6 worm cellular contexts compared by ENCODE assay signal in the genomic region with DNA sequence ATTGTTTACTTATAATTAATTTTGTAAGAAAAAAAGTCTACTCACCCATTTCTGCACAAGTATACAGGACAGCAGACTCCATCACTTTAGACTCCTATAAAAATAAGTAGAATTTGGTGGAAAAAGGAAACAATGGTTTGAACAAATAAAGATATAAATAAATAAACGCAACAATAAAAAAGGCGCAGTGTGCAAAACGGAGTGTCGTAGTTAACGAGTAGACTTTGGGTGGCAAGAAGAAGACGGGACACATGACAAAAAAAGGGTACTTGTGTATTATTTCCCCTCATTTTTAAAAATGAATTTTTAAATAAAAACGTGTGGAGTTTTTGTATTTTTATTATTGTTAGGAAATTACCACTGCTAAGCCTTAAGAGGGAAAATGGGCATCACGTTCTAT.
TF ChIP-seq lines count a peak whose summit lies in the region.

TSS of gene F59D12.5 (minus strand) at position 94 of the 400 bp plus-strand sequence.

TF ChIP-seq in whole organism, L1 larva, 84 proteins besides CTCF, POLR2A, EP300 and RAD21 (continues in another document):
- TF ChIP-seq egl-13 (tag; optimal IDR thresholded peaks at IDR 0.05; lab: Kevin White, UChicago) (no peak), isw-1 (GFP tag; IDR thresholded peaks at IDR 0.05; lab: Robert Waterston, UW) (no peak), hlh-4 (tag; optimal IDR thresholded peaks at IDR 0.05; lab: Kevin White, UChicago) (no peak), elt-2 (tag; optimal IDR thresholded peaks at IDR 0.05; lab: Kevin White, UChicago) (no peak), sup-37 (GFP tag; optimal IDR thresholded peaks at IDR 0.05; lab: Kevin White, UChicago) (no peak), lin-15B (tag; optimal IDR thresholded peaks at IDR 0.05; lab: Kevin White, UChicago) (no peak), efl-1 (optimal IDR thresholded peaks at IDR 0.05; lab: Kevin White, UChicago) (no peak), efl-1 (GFP tag; optimal IDR thresholded peaks at IDR 0.05 in 1 of 2; lab: Kevin White, UChicago) (no peak), ama-1 (optimal IDR thresholded peaks at IDR 0.05; lab: Kevin White, UChicago) (no peak), lin-14 (GFP tag; optimal IDR thresholded peaks at IDR 0.05; lab: Kevin White, UChicago) (peak; percentile 44), pax-3 (tag; optimal IDR thresholded peaks at IDR 0.05; lab: Kevin White, UChicago) (no peak), unc-98 (GFP tag; IDR thresholded peaks at IDR 0.05; lab: Robert Waterston, UW) (no peak), unc-62 (GFP tag; optimal IDR thresholded peaks at IDR 0.05; lab: Kevin White, UChicago) (no peak), unc-30 (tag; optimal IDR thresholded peaks at IDR 0.05; lab: Kevin White, UChicago) (no peak), sptf-1 (tag; optimal IDR thresholded peaks at IDR 0.05; lab: Kevin White, UChicago) (no peak)

TF ChIP-seq in whole organism, L2 larva, 48 proteins besides CTCF, POLR2A, EP300 and RAD21:
- TF ChIP-seq C34F6.9 (tag; optimal IDR thresholded peaks at IDR 0.05; lab: Kevin White, UChicago) = peak; percentile 35
- TF ChIP-seq lsy-2 (tag; optimal IDR thresholded peaks at IDR 0.05; lab: Kevin White, UChicago) = peak in 1 of 2 experiments; percentile 11
- peak; percentile 1 for TF ChIP-seq sma-9 (GFP tag; optimal IDR thresholded peaks at IDR 0.05; lab: Kevin White, UChicago)
- no peak for TF ChIP-seq sma-9 (tag; optimal IDR thresholded peaks at IDR 0.05; lab: Kevin White, UChicago)
- TF ChIP-seq ceh-82 (tag; optimal IDR thresholded peaks at IDR 0.05; lab: Kevin White, UChicago) = no peak
- peak; percentile 45 for TF ChIP-seq unc-55 (GFP tag; optimal IDR thresholded peaks at IDR 0.05; lab: Kevin White, UChicago)

TF ChIP-seq in whole organism, L3 larva, 47 proteins besides CTCF, POLR2A, EP300 and RAD21:
- TF ChIP-seq ceh-9 (tag; optimal IDR thresholded peaks at IDR 0.05; lab: Kevin White, UChicago) (no peak), pha-4 (tag; optimal IDR thresholded peaks at IDR 0.05; lab: Kevin White, UChicago) (peak; percentile 78), egl-5 (tag; optimal IDR thresholded peaks at IDR 0.05; lab: Kevin White, UChicago) (peak; percentile 9), jun-1 (tag; optimal IDR thresholded peaks at IDR 0.05; lab: Kevin White, UChicago) (no peak), nfya-1 (tag; optimal IDR thresholded peaks at IDR 0.05; lab: Kevin White, UChicago; ENCODE audit: insufficient read depth) (peak; percentile 35)

TF ChIP-seq in whole organism, L4 larva, 104 proteins besides CTCF, POLR2A, EP300 and RAD21:
- TF ChIP-seq snpc-1.2 (GFP tag; IDR thresholded peaks at IDR 0.05; lab: Robert Waterston, UW) (no peak), hlh-30 (tag; optimal IDR thresholded peaks at IDR 0.05; lab: Kevin White, UChicago; ENCODE audit: insufficient read depth) (peak; percentile 67), lsy-2 (tag; optimal IDR thresholded peaks at IDR 0.05; lab: Kevin White, UChicago) (peak in 1 of 2 experiments; percentile 16), php-3 (GFP tag; IDR thresholded peaks at IDR 0.05; lab: Robert Waterston, UW) (no peak), T20F7.1 (GFP tag; optimal IDR thresholded peaks at IDR 0.05; lab: Kevin White, UChicago) (peak; percentile 92)

TF ChIP-seq in whole organism, late embryonic, 69 proteins besides CTCF, POLR2A, EP300 and RAD21:
- TF ChIP-seq unc-42 (tag; optimal IDR thresholded peaks at IDR 0.05; lab: Kevin White, UChicago) (peak; percentile 6), sox-4 (tag; optimal IDR thresholded peaks at IDR 0.05; lab: Kevin White, UChicago) (no peak)

TF ChIP-seq in whole organism, young adult, 124 proteins besides CTCF, POLR2A, EP300 and RAD21:
- TF ChIP-seq attf-3 (GFP tag; conservative IDR thresholded peaks at IDR 0.05; lab: Robert Waterston, UW) (peak; percentile 86), madf-8 (GFP tag; conservative IDR thresholded peaks at IDR 0.05; lab: Robert Waterston, UW) (no peak)
